Fruit fly (Drosophila melanogaster) whole organism, embryonic: ENCODE data around the gene CG3655.

Experiments used
- CG10366 ChIP-seq: fragments of 200-800 bp; sonication (Bioruptor generic); IDR thresholded peaks from 2 replicates; pipeline ENCODE4 v1.3.6; 2022; ENCODE audit warnings: missing biosample characterization, missing genetic modification characterization
- CG10462 ChIP-seq: fragments of 200-800 bp; sonication (Bioruptor generic); optimal IDR thresholded peaks from 2 replicates; lab custom pipeline; 2016; ENCODE audit warnings: missing biosample characterization, missing genetic modification characterization
- CG30020 ChIP-seq: fragments of 200-800 bp; optimal IDR thresholded peaks from 2 replicates; lab custom pipeline; 2019; ENCODE audit warnings: missing biosample characterization, mild to moderate bottlenecking, missing genetic modification characterization, moderate library complexity
- Hmx ChIP-seq: fragments of 200-800 bp; sonication (Bioruptor generic); optimal IDR thresholded peaks from 2 replicates; lab custom pipeline; 2016; ENCODE audit warnings: missing biosample characterization, missing genetic modification characterization
- Lhr ChIP-seq: fragments of 200-800 bp; sonication (Bioruptor generic); optimal IDR thresholded peaks from 3 replicates; lab custom pipeline; 2017; ENCODE audit warnings: mild to moderate bottlenecking, missing biosample characterization, missing genetic modification reagents, missing genetic modification characterization
- NFAT ChIP-seq: fragments of 200-800 bp; sonication (Bioruptor generic); IDR thresholded peaks from 2 replicates; pipeline ENCODE4 v1.3.6; 2022; ENCODE audit warnings: missing biosample characterization, missing genetic modification characterization
- Sin3A ChIP-seq: fragments of >200 bp; optimal IDR thresholded peaks from 2 replicates; lab custom pipeline; 2018
- bcd ChIP-seq: fragments of 200-800 bp; sonication (Bioruptor generic); optimal IDR thresholded peaks from 2 replicates; lab custom pipeline; 2017; ENCODE audit warnings: missing biosample characterization, mild to moderate bottlenecking, missing genetic modification characterization
- h ChIP-seq: fragments of >200 bp; optimal IDR thresholded peaks from 2 replicates; lab custom pipeline; 2017
- hb ChIP-seq: fragments of 200-800 bp; sonication (Bioruptor generic); IDR thresholded peaks from 3 replicates; pipeline ENCODE4 v1.3.6; 2022; ENCODE audit warnings: missing biosample characterization, missing genetic modification characterization; ENCODE audit not compliant: partially characterized antibody
- repo ChIP-seq: fragments of 200-800 bp; sonication (Bioruptor generic); optimal IDR thresholded peaks from 2 replicates; lab custom pipeline; 2016; ENCODE audit warnings: missing biosample characterization, missing genetic modification characterization
- sd ChIP-seq: fragments of 200-800 bp; sonication (Bioruptor generic); optimal IDR thresholded peaks from 3 replicates; lab custom pipeline; 2018; ENCODE audit warnings: missing biosample characterization, mild to moderate bottlenecking, missing genetic modification characterization, moderate library complexity

- TF ChIP-seq repo (GFP tag; lab: Kevin White, UChicago) (no peak), CG10462 (GFP tag; lab: Kevin White, UChicago) (no peak), NFAT (GFP tag; lab: Robert Waterston, UW) (no peak), bcd (GFP tag; lab: Kevin White, UChicago) (no peak), Lhr (GFP tag; lab: Kevin White, UChicago) (no peak), CG10366 (no peak), h (lab: Kevin White, UChicago) (no peak), Hmx (GFP tag; lab: Kevin White, UChicago) (no peak), Sin3A (lab: Kevin White, UChicago) (no peak), hb (GFP tag; lab: Robert Waterston, UW) (no peak), sd (tag; lab: Kevin White, UChicago) (no peak), CG30020 (tag; lab: Kevin White, UChicago) (no peak)
Measured at dm6 chrX:1080715-1081114, 54.0 kb downstream of the CG3655 start.
